Worm (Caenorhabditis elegans) whole organism, mixed stage, embryonic: ENCODE data around the gene ZC239.15.
"Not testable (repeated sequence)": the region's sequence is repeated elsewhere in the genome, so short reads cannot be mapped to it uniquely, and the experiment has no call there.

Source experiments
- M03D4.4 ChIP-seq: sonication (generic microtip); optimal IDR thresholded peaks from 2 replicates; lab custom pipeline; 2017; ENCODE audit warnings: mild to moderate bottlenecking, missing genetic modification characterization, missing compliant biosample characterization
- cnd-1 ChIP-seq: fragments of 200-800 bp; sonication (Bioruptor generic); optimal IDR thresholded peaks from 2 replicates; lab custom pipeline; 2018; ENCODE audit warnings: mild to moderate bottlenecking, missing genetic modification characterization, missing compliant biosample characterization
- lin-13 ChIP-seq: fragments of 150-350 bp; optimal IDR thresholded peaks from 2 replicates; lab custom pipeline; 2014; ENCODE audit warnings: missing biosample characterization, missing genetic modification characterization
- nhr-76 ChIP-seq: sonication (generic microtip); optimal IDR thresholded peaks from 2 replicates; lab custom pipeline; 2017; ENCODE audit warnings: missing biosample characterization, missing genetic modification characterization
- snpc-4 ChIP-seq: fragments of 150-350 bp; optimal IDR thresholded peaks from 2 replicates; lab custom pipeline; 2014; ENCODE audit warnings: missing biosample characterization, missing genetic modification characterization
- unc-120 ChIP-seq: sonication (generic microtip); optimal IDR thresholded peaks from 2 replicates; lab custom pipeline; 2017; ENCODE audit warnings: missing genetic modification characterization, missing compliant biosample characterization; ENCODE audit not compliant: poor library complexity, severe bottlenecking
- zip-8 ChIP-seq: fragments of 150-350 bp; optimal IDR thresholded peaks from 2 replicates; lab custom pipeline; 2014; ENCODE audit warnings: missing biosample characterization, missing genetic modification characterization

- not testable (repeated sequence) for TF ChIP-seq cnd-1, nhr-76, M03D4.4, unc-120, snpc-4, lin-13, zip-8 (tag; lab: Kevin White, UChicago)
These were observed 46.9 kb downstream of the ZC239.15 start, which contains the start of gene sri-40 for ce11 chrII:3177663-3178062.
